Fruit fly (Drosophila melanogaster) whole organism, embryonic: ENCODE measurements around the gene CG10841.
A peak's percentile ranks its signal among the peaks of the same experiment; 100 is the strongest.

ENCODE experiments used
- Abd-B ChIP-seq: fragments of 200-800 bp; sonication (Bioruptor generic); optimal IDR thresholded peaks from 2 replicates; lab custom pipeline; 2018; ENCODE audit warnings: missing biosample characterization, mild to moderate bottlenecking, missing genetic modification characterization, moderate library complexity
- Atf-2 ChIP-seq: fragments of 200-800 bp; sonication (Bioruptor generic); optimal IDR thresholded peaks from 2 replicates; lab custom pipeline; 2016; ENCODE audit warnings: missing biosample characterization, missing genetic modification characterization
- CG10267 ChIP-seq: fragments of 200-800 bp; sonication (Bioruptor generic); optimal IDR thresholded peaks from 2 replicates; lab custom pipeline; 2018; ENCODE audit warnings: missing biosample characterization, mild to moderate bottlenecking, missing genetic modification characterization, moderate library complexity
- CG11085 ChIP-seq: fragments of 200-800 bp; sonication (Bioruptor generic); IDR thresholded peaks from 2 replicates; pipeline ENCODE4 v1.3.6; 2022; ENCODE audit warnings: missing biosample characterization, missing genetic modification characterization
- CG11456 ChIP-seq: fragments of 200-800 bp; sonication (Bioruptor generic); IDR thresholded peaks from 3 replicates; pipeline ENCODE4 v1.3.6; 2022; ENCODE audit warnings: missing biosample characterization, missing genetic modification characterization
- CG11504 ChIP-seq: fragments of 200-800 bp; sonication (Bioruptor generic); optimal IDR thresholded peaks from 3 replicates; lab custom pipeline; 2019; ENCODE audit warnings: missing biosample characterization, mild to moderate bottlenecking, missing genetic modification characterization, moderate library complexity
- CG12659 ChIP-seq: fragments of 200-800 bp; sonication (Bioruptor generic); optimal IDR thresholded peaks from 3 replicates; lab custom pipeline; 2017; ENCODE audit warnings: mild to moderate bottlenecking, missing biosample characterization, missing genetic modification reagents, missing genetic modification characterization
- CG13123 ChIP-seq: fragments of 200-800 bp; sonication (Bioruptor generic); optimal IDR thresholded peaks from 2 replicates; lab custom pipeline; 2016; ENCODE audit warnings: missing biosample characterization, missing genetic modification characterization
- CG13894 ChIP-seq: fragments of 200-800 bp; sonication (Bioruptor generic); optimal IDR thresholded peaks from 3 replicates; lab custom pipeline; 2018; ENCODE audit warnings: missing biosample characterization, mild to moderate bottlenecking, missing genetic modification characterization, moderate library complexity
- CG14710 ChIP-seq: fragments of 200-800 bp; sonication (Bioruptor generic); optimal IDR thresholded peaks from 3 replicates; lab custom pipeline; 2019; ENCODE audit warnings: missing biosample characterization, mild to moderate bottlenecking, missing genetic modification characterization, moderate library complexity
- CG15073 ChIP-seq: fragments of 200-800 bp; sonication (Bioruptor generic); optimal IDR thresholded peaks from 2 replicates; lab custom pipeline; 2016; ENCODE audit warnings: missing biosample characterization, missing genetic modification characterization
- CG15601 ChIP-seq: fragments of 200-800 bp; sonication (Bioruptor generic); optimal IDR thresholded peaks from 3 replicates; lab custom pipeline; 2019; ENCODE audit warnings: missing biosample characterization, mild to moderate bottlenecking, missing genetic modification characterization, moderate library complexity
- CG16815 ChIP-seq: fragments of 200-800 bp; sonication (Bioruptor generic); optimal IDR thresholded peaks from 3 replicates; lab custom pipeline; 2017; ENCODE audit warnings: missing biosample characterization, mild to moderate bottlenecking, missing genetic modification characterization
- CG17385 ChIP-seq: fragments of 200-800 bp; sonication (Bioruptor generic); optimal IDR thresholded peaks from 3 replicates; lab custom pipeline; 2018; ENCODE audit warnings: missing biosample characterization, mild to moderate bottlenecking, missing genetic modification characterization
- CG17802 ChIP-seq: fragments of 200-800 bp; sonication (Bioruptor generic); optimal IDR thresholded peaks from 2 replicates; lab custom pipeline; 2018; ENCODE audit warnings: missing biosample characterization, mild to moderate bottlenecking, missing genetic modification characterization, moderate library complexity
- CG17829 ChIP-seq: fragments of 200-800 bp; optimal IDR thresholded peaks from 2 replicates; lab custom pipeline; 2019; ENCODE audit warnings: missing biosample characterization, mild to moderate bottlenecking, missing genetic modification characterization, moderate library complexity
- CG18619 ChIP-seq: fragments of 200-800 bp; sonication (Bioruptor generic); optimal IDR thresholded peaks from 3 replicates; lab custom pipeline; 2017; ENCODE audit warnings: missing biosample characterization, mild to moderate bottlenecking, missing genetic modification characterization
- CG31224 ChIP-seq: fragments of 200-800 bp; sonication (Bioruptor generic); IDR thresholded peaks from 2 replicates; pipeline ENCODE4 v1.3.6; 2022; ENCODE audit warnings: missing biosample characterization, missing genetic modification characterization
- CG31441 ChIP-seq: fragments of 200-800 bp; sonication (Bioruptor generic); IDR thresholded peaks from 2 replicates; pipeline ENCODE4 v1.3.6; 2022; ENCODE audit warnings: missing biosample characterization, missing genetic modification characterization
- CG3281 ChIP-seq: fragments of 200-800 bp; sonication (Bioruptor generic); optimal IDR thresholded peaks from 3 replicates; lab custom pipeline; 2017; ENCODE audit warnings: missing biosample characterization, mild to moderate bottlenecking, missing genetic modification characterization
- CG42726 ChIP-seq: fragments of 200-800 bp; sonication (Bioruptor generic); IDR thresholded peaks from 2 replicates; pipeline ENCODE4 v1.3.6; 2022; ENCODE audit warnings: missing biosample characterization, missing genetic modification characterization; ENCODE audit not compliant: partially characterized antibody
- CG43689 ChIP-seq: fragments of 200-800 bp; sonication (Bioruptor generic); IDR thresholded peaks from 2 replicates; pipeline ENCODE4 v1.3.6; 2022; ENCODE audit warnings: missing biosample characterization, missing genetic modification characterization
- CG7928 ChIP-seq: fragments of 200-800 bp; sonication (Bioruptor generic); optimal IDR thresholded peaks from 2 replicates; lab custom pipeline; 2017; ENCODE audit warnings: missing biosample characterization, mild to moderate bottlenecking, missing genetic modification characterization
- CrebB ChIP-seq: fragments of 200-800 bp; sonication (Bioruptor generic); optimal IDR thresholded peaks from 3 replicates; lab custom pipeline; 2018; ENCODE audit warnings: missing biosample characterization, mild to moderate bottlenecking, missing genetic modification characterization
- D19B ChIP-seq: fragments of 200-800 bp; sonication (Bioruptor generic); optimal IDR thresholded peaks from 2 replicates; lab custom pipeline; 2017; ENCODE audit warnings: missing biosample characterization, mild to moderate bottlenecking, missing genetic modification characterization
- Gsc ChIP-seq: fragments of 200-800 bp; sonication (Bioruptor generic); IDR thresholded peaks from 2 replicates; pipeline ENCODE4 v1.3.6; 2022; ENCODE audit warnings: missing biosample characterization, missing genetic modification characterization
- Hmx ChIP-seq: fragments of 200-800 bp; sonication (Bioruptor generic); optimal IDR thresholded peaks from 2 replicates; lab custom pipeline; 2016; ENCODE audit warnings: missing biosample characterization, missing genetic modification characterization
- Kr ChIP-seq: fragments of 200-800 bp; sonication (Bioruptor generic); optimal IDR thresholded peaks from 2 replicates; lab custom pipeline; 2017; ENCODE audit warnings: missing biosample characterization, mild to moderate bottlenecking, missing genetic modification characterization
- MESR4 ChIP-seq: fragments of 200-800 bp; sonication (Bioruptor generic); optimal IDR thresholded peaks from 2 replicates; lab custom pipeline; 2018; ENCODE audit warnings: missing biosample characterization, mild to moderate bottlenecking, missing genetic modification characterization, moderate library complexity
- NC2β ChIP-seq: fragments of 200-800 bp; sonication (Bioruptor generic); optimal IDR thresholded peaks from 2 replicates; lab custom pipeline; 2016; ENCODE audit warnings: missing biosample characterization, missing genetic modification characterization
- Ravus ChIP-seq: fragments of 200-800 bp; sonication (Bioruptor generic); IDR thresholded peaks from 2 replicates; pipeline ENCODE4 v1.3.6; 2022; ENCODE audit warnings: missing biosample characterization, missing genetic modification characterization
- Rx ChIP-seq: fragments of 200-800 bp; sonication (Bioruptor generic); IDR thresholded peaks from 2 replicates; pipeline ENCODE4 v1.3.6; 2022; ENCODE audit warnings: missing biosample characterization, missing genetic modification characterization
- Sox102F ChIP-seq: fragments of 200-800 bp; sonication (Bioruptor generic); optimal IDR thresholded peaks from 2 replicates; lab custom pipeline; 2018; ENCODE audit warnings: missing biosample characterization, mild to moderate bottlenecking, missing genetic modification characterization, moderate library complexity
- Ssrp ChIP-seq: fragments of 200-800 bp; sonication (Bioruptor generic); optimal IDR thresholded peaks from 2 replicates; lab custom pipeline; 2018; ENCODE audit warnings: missing biosample characterization, mild to moderate bottlenecking, missing genetic modification characterization, moderate library complexity
- amos ChIP-seq: fragments of 200-800 bp; sonication (Bioruptor generic); IDR thresholded peaks from 2 replicates; pipeline ENCODE4 v1.3.6; 2022; ENCODE audit warnings: missing biosample characterization, missing genetic modification characterization; ENCODE audit not compliant: partially characterized antibody
- bbx ChIP-seq: fragments of 200-800 bp; sonication (Bioruptor generic); IDR thresholded peaks from 2 replicates; pipeline ENCODE4 v1.3.6; 2022; ENCODE audit warnings: missing biosample characterization, missing genetic modification characterization; ENCODE audit not compliant: partially characterized antibody
- bigmax ChIP-seq: fragments of 200-800 bp; sonication (Bioruptor generic); optimal IDR thresholded peaks from 2 replicates; lab custom pipeline; 2018; ENCODE audit warnings: missing biosample characterization, mild to moderate bottlenecking, missing genetic modification characterization
- chn ChIP-seq: fragments of 200-800 bp; sonication (Bioruptor generic); optimal IDR thresholded peaks from 2 replicates; lab custom pipeline; 2016; ENCODE audit warnings: missing biosample characterization, missing genetic modification characterization
- da ChIP-seq: fragments of 200-800 bp; sonication (Bioruptor generic); optimal IDR thresholded peaks from 2 replicates; lab custom pipeline; 2016; ENCODE audit warnings: missing biosample characterization, missing genetic modification characterization
- dan ChIP-seq: fragments of 200-800 bp; sonication (Bioruptor generic); IDR thresholded peaks from 2 replicates; pipeline ENCODE4 v1.3.6; 2022; ENCODE audit warnings: missing biosample characterization, missing genetic modification characterization
- ewg ChIP-seq: fragments of 200-800 bp; sonication (Bioruptor generic); optimal IDR thresholded peaks from 3 replicates; lab custom pipeline; 2017; ENCODE audit warnings: mild to moderate bottlenecking, missing biosample characterization, missing genetic modification reagents, missing genetic modification characterization
- eyg ChIP-seq: fragments of 200-800 bp; sonication (Bioruptor generic); optimal IDR thresholded peaks from 3 replicates; lab custom pipeline; 2016; ENCODE audit warnings: missing biosample characterization, missing genetic modification characterization
- fd3F ChIP-seq: fragments of 200-800 bp; sonication (Bioruptor generic); optimal IDR thresholded peaks from 2 replicates; lab custom pipeline; 2018; ENCODE audit warnings: missing biosample characterization, mild to moderate bottlenecking, missing genetic modification characterization, moderate library complexity
- fu2 ChIP-seq: fragments of 200-800 bp; sonication (Bioruptor generic); optimal IDR thresholded peaks from 2 replicates; lab custom pipeline; 2016; ENCODE audit warnings: missing biosample characterization, missing genetic modification characterization
- kah ChIP-seq: fragments of 200-800 bp; sonication (Bioruptor generic); optimal IDR thresholded peaks from 2 replicates; lab custom pipeline; 2018; ENCODE audit warnings: missing biosample characterization, mild to moderate bottlenecking, missing genetic modification characterization
- ken ChIP-seq: fragments of 200-800 bp; sonication (Bioruptor generic); IDR thresholded peaks from 3 replicates; pipeline ENCODE4 v1.3.6; 2022; ENCODE audit warnings: missing biosample characterization, missing genetic modification characterization
- luna ChIP-seq: fragments of 200-800 bp; sonication (Bioruptor generic); optimal IDR thresholded peaks from 2 replicates; lab custom pipeline; 2016; ENCODE audit warnings: missing biosample characterization, missing genetic modification characterization
- p53 ChIP-seq: fragments of 200-800 bp; sonication (Bioruptor generic); optimal IDR thresholded peaks from 2 replicates; lab custom pipeline; 2016; ENCODE audit warnings: missing biosample characterization, missing genetic modification characterization
- peb ChIP-seq: fragments of 200-800 bp; sonication (Bioruptor generic); IDR thresholded peaks from 2 replicates; pipeline ENCODE4 v1.3.6; 2022; ENCODE audit warnings: missing biosample characterization, missing genetic modification characterization
- salm ChIP-seq: fragments of 200-800 bp; sonication (Bioruptor generic); optimal IDR thresholded peaks from 2 replicates; lab custom pipeline; 2018; ENCODE audit warnings: missing biosample characterization, mild to moderate bottlenecking, missing genetic modification characterization
- tio ChIP-seq: fragments of 200-800 bp; sonication (Bioruptor generic); optimal IDR thresholded peaks from 2 replicates; lab custom pipeline; 2017; ENCODE audit warnings: missing biosample characterization, missing genetic modification characterization, inconsistent platforms
- vnd ChIP-seq: fragments of 200-800 bp; sonication (Bioruptor generic); IDR thresholded peaks from 3 replicates; pipeline ENCODE4 v1.3.6; 2022; ENCODE audit warnings: missing biosample characterization, missing genetic modification characterization; ENCODE audit not compliant: partially characterized antibody

The CG10841 gene

dm6 chr3R:13600539-13600938 is 31.2 kb upstream of the CG10841 start (continued):
- TF ChIP-seq CG15073 (no peak), CG15601 (no peak), vnd (GFP tag; lab: Robert Waterston, UW) (no peak), CG17829 (no peak), NC2β (GFP tag; lab: Kevin White, UChicago) (no peak), CG17385 (GFP tag; lab: Kevin White, UChicago) (peak; percentile 25), tio (GFP tag; lab: Kevin White, UChicago) (no peak), CG18619 (no peak), CG7928 (GFP tag; lab: Kevin White, UChicago) (no peak), salm (tag; lab: Kevin White, UChicago) (no peak), CG11504 (tag; lab: Kevin White, UChicago) (peak; percentile 66), CG31441 (GFP tag; lab: Robert Waterston, UW) (peak; percentile 37; the same call in 1 of the 2 replicates), eyg (GFP tag; lab: Kevin White, UChicago) (no peak), Ravus (GFP tag; lab: Robert Waterston, UW) (no peak), peb (no peak), luna (GFP tag; lab: Kevin White, UChicago) (no peak), fd3F (GFP tag; lab: Kevin White, UChicago) (no peak), Sox102F (GFP tag; lab: Kevin White, UChicago) (peak; percentile 24), MESR4 (GFP tag; lab: Kevin White, UChicago) (no peak), CG13123 (GFP tag; lab: Kevin White, UChicago) (no peak), CG43689 (no peak), CG3281 (GFP tag; lab: Kevin White, UChicago) (peak; percentile 48), Atf-2 (GFP tag; lab: Kevin White, UChicago) (no peak), CG42726 (GFP tag; lab: Robert Waterston, UW) (no peak), CG11085 (GFP tag; lab: Robert Waterston, UW) (no peak), ken (no peak), CG11456 (GFP tag; lab: Robert Waterston, UW) (no peak), bigmax (no peak), kah (GFP tag; lab: Kevin White, UChicago) (no peak), p53 (GFP tag; lab: Kevin White, UChicago) (no peak), CG10267 (tag; lab: Kevin White, UChicago) (no peak), Hmx (GFP tag; lab: Kevin White, UChicago) (no peak), CG17802 (tag; lab: Kevin White, UChicago) (no peak), CrebB (tag; lab: Kevin White, UChicago) (no peak), dan (GFP tag; lab: Robert Waterston, UW) (no peak), Abd-B (GFP tag; lab: Kevin White, UChicago) (no peak), da (GFP tag; lab: Kevin White, UChicago) (no peak), Kr (GFP tag; lab: Kevin White, UChicago) (no peak), Rx (GFP tag; lab: Robert Waterston, UW) (no peak), CG31224 (GFP tag; lab: Robert Waterston, UW) (no peak), Gsc (GFP tag; lab: Robert Waterston, UW) (no peak), ewg (GFP tag; lab: Kevin White, UChicago) (no peak), amos (no peak), fu2 (GFP tag; lab: Kevin White, UChicago) (no peak), CG16815 (GFP tag; lab: Kevin White, UChicago) (no peak), CG14710 (tag; lab: Kevin White, UChicago) (no peak), bbx (GFP tag; lab: Robert Waterston, UW) (no peak), CG13894 (tag; lab: Kevin White, UChicago) (no peak), chn (GFP tag; lab: Kevin White, UChicago) (no peak), CG12659 (GFP tag; lab: Kevin White, UChicago) (peak; percentile 2), D19B (no peak), Ssrp (tag; lab: Kevin White, UChicago) (no peak)
